Fruit fly (Drosophila melanogaster) whole organism, embryonic: ENCODE measurements around the gene Shal.

ENCODE experiments used
- Aef1 ChIP-seq: fragments of 200-800 bp; sonication (Bioruptor generic); IDR thresholded peaks from 3 replicates; pipeline ENCODE4 v1.3.6; 2022; ENCODE audit warnings: missing biosample characterization, missing genetic modification characterization
- CG10274 ChIP-seq: fragments of 200-800 bp; sonication (Bioruptor generic); optimal IDR thresholded peaks from 3 replicates; lab custom pipeline; 2017; ENCODE audit warnings: missing biosample characterization, mild to moderate bottlenecking, missing genetic modification characterization
- CG11723 ChIP-seq: fragments of 200-800 bp; sonication (Bioruptor generic); optimal IDR thresholded peaks from 2 replicates; lab custom pipeline; 2017; ENCODE audit warnings: missing biosample characterization, mild to moderate bottlenecking, missing genetic modification characterization
- CG12155 ChIP-seq: fragments of 200-800 bp; sonication (Bioruptor generic); optimal IDR thresholded peaks from 3 replicates; lab custom pipeline; 2016; ENCODE audit warnings: missing biosample characterization, missing genetic modification characterization
- CG12942 ChIP-seq: fragments of 200-800 bp; sonication (Bioruptor generic); optimal IDR thresholded peaks from 3 replicates; lab custom pipeline; 2016; ENCODE audit warnings: missing biosample characterization, missing genetic modification characterization
- CG16815 ChIP-seq: fragments of 200-800 bp; sonication (Bioruptor generic); optimal IDR thresholded peaks from 3 replicates; lab custom pipeline; 2017; ENCODE audit warnings: missing biosample characterization, mild to moderate bottlenecking, missing genetic modification characterization
- CG2116 ChIP-seq: fragments of 200-800 bp; sonication (Bioruptor generic); optimal IDR thresholded peaks from 3 replicates; lab custom pipeline; 2018; ENCODE audit warnings: missing biosample characterization, mild to moderate bottlenecking, missing genetic modification characterization
- CG4328 ChIP-seq: fragments of 200-800 bp; sonication (Bioruptor generic); optimal IDR thresholded peaks from 3 replicates; lab custom pipeline; 2017; ENCODE audit warnings: missing biosample characterization, missing genetic modification reagents, missing genetic modification characterization
- CG7357 ChIP-seq: fragments of 200-800 bp; sonication (Bioruptor generic); IDR thresholded peaks from 3 replicates; pipeline ENCODE4 v1.3.6; 2022; ENCODE audit warnings: missing biosample characterization, missing genetic modification characterization
- CG8290 ChIP-seq, 3 experiments: fragments of 200-800 bp; sonication (Bioruptor generic); optimal IDR thresholded peaks; 2 replicates each; lab custom pipeline; 2016 to 2019; ENCODE audit warnings: missing biosample characterization in 3 of 3, missing genetic modification characterization in 3 of 3, mild to moderate bottlenecking in 2 of 3, moderate library complexity in 1 of 3
- Doc2 ChIP-seq: fragments of 200-800 bp; sonication (Bioruptor generic); IDR thresholded peaks from 2 replicates; pipeline ENCODE4 v1.3.6; 2022; ENCODE audit warnings: missing biosample characterization, missing genetic modification characterization
- GATAe ChIP-seq: fragments of 200-800 bp; sonication (Bioruptor generic); conservative IDR thresholded peaks from 2 replicates; pipeline ENCODE4 v1.3.6; 2022; ENCODE audit warnings: missing biosample characterization, missing genetic modification characterization
- Gug ChIP-seq: fragments of 200-800 bp; sonication (Bioruptor generic); IDR thresholded peaks from 4 replicates; pipeline ENCODE4 v1.3.6; 2022; ENCODE audit warnings: missing biosample characterization, missing genetic modification characterization
- H15 ChIP-seq: fragments of 200-800 bp; sonication (Bioruptor generic); IDR thresholded peaks from 3 replicates; pipeline ENCODE4 v1.3.6; 2022; ENCODE audit warnings: missing biosample characterization, missing genetic modification characterization
- HmgZ ChIP-seq: fragments of 200-800 bp; sonication (Bioruptor generic); optimal IDR thresholded peaks from 2 replicates; lab custom pipeline; 2018; ENCODE audit warnings: missing biosample characterization, mild to moderate bottlenecking, missing genetic modification characterization
- Hr3 ChIP-seq: fragments of 200-800 bp; sonication (Bioruptor generic); optimal IDR thresholded peaks from 3 replicates; lab custom pipeline; 2016; ENCODE audit warnings: missing biosample characterization, missing genetic modification characterization
- Hr39 ChIP-seq: fragments of >200 bp; optimal IDR thresholded peaks from 2 replicates; lab custom pipeline; 2017
- Hr51 ChIP-seq, 2 experiments: fragments of 200-800 bp; sonication (Bioruptor generic); optimal IDR thresholded peaks; 2 replicates in 1 of 2; 3 replicates in 1 of 2; lab custom pipeline; 2016 to 2018; ENCODE audit warnings: missing biosample characterization in 2 of 2, missing genetic modification characterization in 2 of 2, mild to moderate bottlenecking in 1 of 2, moderate library complexity in 1 of 2
- Meics ChIP-seq: fragments of 200-800 bp; sonication (Bioruptor generic); optimal IDR thresholded peaks from 2 replicates; lab custom pipeline; 2017; ENCODE audit warnings: missing biosample characterization, mild to moderate bottlenecking, missing genetic modification characterization
- NfI ChIP-seq: fragments of 200-800 bp; sonication (Bioruptor generic); optimal IDR thresholded peaks from 3 replicates; lab custom pipeline; 2018; ENCODE audit warnings: missing biosample characterization, mild to moderate bottlenecking, missing genetic modification characterization, moderate library complexity
- PHDP ChIP-seq: fragments of 200-800 bp; sonication (Bioruptor generic); optimal IDR thresholded peaks from 3 replicates; lab custom pipeline; 2018; ENCODE audit warnings: missing biosample characterization, mild to moderate bottlenecking, missing genetic modification characterization, moderate library complexity
- Ravus ChIP-seq: fragments of 200-800 bp; sonication (Bioruptor generic); IDR thresholded peaks from 2 replicates; pipeline ENCODE4 v1.3.6; 2022; ENCODE audit warnings: missing biosample characterization, missing genetic modification characterization
- Rfx ChIP-seq: fragments of 200-800 bp; sonication (Bioruptor generic); IDR thresholded peaks from 2 replicates; pipeline ENCODE4 v1.3.6; 2022; ENCODE audit warnings: missing biosample characterization, missing genetic modification characterization
- Side ChIP-seq: fragments of 200-800 bp; sonication (Bioruptor generic); optimal IDR thresholded peaks from 2 replicates; lab custom pipeline; 2016; ENCODE audit warnings: missing biosample characterization, missing genetic modification characterization
- Six4 ChIP-seq: fragments of 200-800 bp; sonication (Bioruptor generic); optimal IDR thresholded peaks from 2 replicates; lab custom pipeline; 2016; ENCODE audit warnings: missing biosample characterization, missing genetic modification characterization
- cad ChIP-seq: fragments of >200 bp; optimal IDR thresholded peaks from 2 replicates; lab custom pipeline; 2017; ENCODE audit warnings: missing biosample characterization, missing genetic modification characterization
- cato ChIP-seq: fragments of 200-800 bp; sonication (Bioruptor generic); optimal IDR thresholded peaks from 2 replicates; lab custom pipeline; 2016; ENCODE audit warnings: missing biosample characterization, missing genetic modification characterization, borderline replicate concordance
- chinmo ChIP-seq: fragments of 200-800 bp; sonication (Bioruptor generic); IDR thresholded peaks from 4 replicates; pipeline ENCODE4 v1.3.6; 2022; ENCODE audit warnings: missing biosample characterization, missing genetic modification characterization; ENCODE audit not compliant: partially characterized antibody
- chm ChIP-seq: fragments of 200-800 bp; sonication (Bioruptor generic); IDR thresholded peaks from 2 replicates; pipeline ENCODE4 v1.3.6; 2022; ENCODE audit warnings: missing biosample characterization, missing genetic modification characterization
- cwo ChIP-seq: fragments of 200-800 bp; sonication (Bioruptor generic); optimal IDR thresholded peaks from 3 replicates; lab custom pipeline; 2017; ENCODE audit warnings: missing biosample characterization, missing genetic modification characterization, mild to moderate bottlenecking, moderate library complexity, missing genetic modification reagents
- dan ChIP-seq: fragments of 200-800 bp; sonication (Bioruptor generic); IDR thresholded peaks from 2 replicates; pipeline ENCODE4 v1.3.6; 2022; ENCODE audit warnings: missing biosample characterization, missing genetic modification characterization
- dmrt99B ChIP-seq: fragments of 200-800 bp; sonication (Bioruptor generic); optimal IDR thresholded peaks from 2 replicates; lab custom pipeline; 2018; ENCODE audit warnings: missing biosample characterization, mild to moderate bottlenecking, missing genetic modification characterization, moderate library complexity
- fd102C ChIP-seq: fragments of 200-800 bp; sonication (Bioruptor generic); optimal IDR thresholded peaks from 2 replicates; lab custom pipeline; 2018; ENCODE audit warnings: missing biosample characterization, mild to moderate bottlenecking, missing genetic modification characterization, moderate library complexity
- gfzf ChIP-seq: fragments of 200-800 bp; sonication (Bioruptor generic); optimal IDR thresholded peaks from 2 replicates; lab custom pipeline; 2016; ENCODE audit warnings: missing biosample characterization, mild to moderate bottlenecking, missing genetic modification characterization, moderate library complexity
- ham ChIP-seq: fragments of 200-800 bp; sonication (Bioruptor generic); IDR thresholded peaks from 2 replicates; pipeline ENCODE4 v1.3.6; 2022; ENCODE audit warnings: missing biosample characterization, missing genetic modification characterization
- jing ChIP-seq: fragments of 200-800 bp; sonication (Bioruptor generic); optimal IDR thresholded peaks from 2 replicates; lab custom pipeline; 2018; ENCODE audit warnings: missing biosample characterization, mild to moderate bottlenecking, missing genetic modification characterization
- knrl ChIP-seq: fragments of 200-800 bp; sonication (Bioruptor generic); IDR thresholded peaks from 3 replicates; pipeline ENCODE4 v1.3.6; 2022; ENCODE audit warnings: missing biosample characterization, missing genetic modification characterization; ENCODE audit not compliant: partially characterized antibody
- nmo ChIP-seq: fragments of 200-800 bp; sonication (Bioruptor generic); optimal IDR thresholded peaks from 2 replicates; lab custom pipeline; 2018; ENCODE audit warnings: missing biosample characterization, mild to moderate bottlenecking, missing genetic modification characterization, moderate library complexity
- org-1 ChIP-seq: fragments of 200-800 bp; sonication (Bioruptor generic); optimal IDR thresholded peaks from 2 replicates; lab custom pipeline; 2017; ENCODE audit warnings: missing biosample characterization, missing genetic modification characterization
- psq ChIP-seq: fragments of 200-800 bp; sonication (Bioruptor generic); optimal IDR thresholded peaks from 2 replicates; lab custom pipeline; 2017; ENCODE audit warnings: missing biosample characterization, missing genetic modification characterization
- run ChIP-seq: fragments of 200-800 bp; sonication (Bioruptor generic); optimal IDR thresholded peaks from 3 replicates; lab custom pipeline; 2018; ENCODE audit warnings: missing biosample characterization, mild to moderate bottlenecking, missing genetic modification characterization
- sc ChIP-seq, 3 experiments: fragments of >200 bp in 2 of 3; fragments of 200-800 bp in 1 of 3; sonication (Bioruptor generic) in 1 of 3; optimal IDR thresholded peaks; 2 replicates in 2 of 3; 3 replicates in 1 of 3; lab custom pipeline; 2017; ENCODE audit warnings: mild to moderate bottlenecking in 1 of 3, missing biosample characterization in 1 of 3, missing genetic modification characterization in 1 of 3, missing genetic modification reagents in 1 of 3
- sna ChIP-seq: fragments of 200-800 bp; sonication (Bioruptor generic); IDR thresholded peaks from 2 replicates; pipeline ENCODE4 v1.3.6; 2022; ENCODE audit warnings: missing biosample characterization, missing genetic modification characterization; ENCODE audit not compliant: partially characterized antibody
- so ChIP-seq: fragments of 200-800 bp; sonication (Bioruptor generic); IDR thresholded peaks from 3 replicates; pipeline ENCODE4 v1.3.6; 2022; ENCODE audit warnings: missing biosample characterization, missing genetic modification characterization
- sob ChIP-seq: fragments of 200-800 bp; sonication (Bioruptor generic); IDR thresholded peaks from 2 replicates; pipeline ENCODE4 v1.3.6; 2022; ENCODE audit warnings: missing biosample characterization, missing genetic modification characterization
- tll ChIP-seq, 2 experiments: fragments of 200-800 bp in 1 of 2; fragments of >200 bp in 1 of 2; sonication (Bioruptor generic) in 1 of 2; optimal IDR thresholded peaks; 2 replicates each; lab custom pipeline; 2017 to 2019; ENCODE audit warnings: missing biosample characterization in 2 of 2, missing genetic modification characterization in 2 of 2, mild to moderate bottlenecking in 1 of 2, moderate library complexity in 1 of 2
- trem ChIP-seq: fragments of 200-800 bp; optimal IDR thresholded peaks from 3 replicates; lab custom pipeline; 2019; ENCODE audit warnings: missing biosample characterization, mild to moderate bottlenecking, missing genetic modification characterization, moderate library complexity
- zen2 ChIP-seq: fragments of 200-800 bp; sonication (Bioruptor generic); IDR thresholded peaks from 3 replicates; pipeline ENCODE4 v1.3.6; 2022; ENCODE audit warnings: missing biosample characterization, missing genetic modification characterization; ENCODE audit not compliant: partially characterized antibody

Shal gene

DNA sequence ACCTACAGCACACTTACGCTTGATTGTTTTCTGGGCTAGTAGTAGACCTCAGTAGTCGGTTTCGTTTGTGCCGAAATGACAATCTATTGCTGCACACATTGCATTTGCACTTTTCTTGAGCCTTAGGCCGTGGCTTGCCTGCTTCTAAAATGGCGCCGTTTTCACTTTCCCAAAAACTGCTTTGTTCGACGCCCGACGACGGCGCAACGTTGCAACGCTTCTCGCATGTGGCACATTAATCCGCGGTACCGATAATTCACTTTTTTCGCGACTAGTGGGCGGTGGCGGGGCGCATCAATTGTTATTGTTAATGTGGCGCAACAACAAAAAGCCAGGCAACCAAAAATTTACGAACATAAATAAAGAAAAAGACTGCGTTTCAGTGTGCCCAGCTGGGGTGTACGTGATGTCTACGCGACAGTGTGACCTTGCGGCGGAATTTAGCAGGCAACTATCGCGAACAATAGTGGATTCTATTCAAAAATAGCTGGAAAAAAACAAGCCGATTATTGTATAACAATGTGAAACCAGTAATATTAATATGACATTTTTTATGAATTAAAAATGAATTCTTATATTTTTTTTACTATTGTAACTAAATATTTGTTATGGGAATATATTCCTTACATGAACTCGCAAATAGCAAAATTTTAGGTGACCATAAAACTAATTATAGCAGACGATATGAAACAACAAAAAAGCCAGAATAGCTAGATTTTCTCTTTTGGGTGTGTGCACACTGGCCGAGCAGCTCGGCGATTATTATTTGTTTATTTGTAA lies 14.2 kb upstream of the Shal start, which contains the start of the genes ash1 and Taf6 (continued):
- no peak for TF ChIP-seq CG7357 (GFP tag; lab: Robert Waterston, UW)
- TF ChIP-seq PHDP (tag; lab: Kevin White, UChicago), result no peak
- no peak for TF ChIP-seq cad (GFP tag; lab: Kevin White, UChicago)
- no peak for TF ChIP-seq Aef1 (GFP tag; lab: Robert Waterston, UW)
- no peak for TF ChIP-seq CG16815
- TF ChIP-seq tll (GFP tag; optimal IDR thresholded peaks at IDR 0.05; lab: Kevin White, UChicago), result peak in 1 of 2 experiments; percentile 28
- no peak for TF ChIP-seq cato
- no peak for TF ChIP-seq GATAe
- no peak for TF ChIP-seq run (tag; lab: Kevin White, UChicago)
- no peak for TF ChIP-seq ham (GFP tag; lab: Robert Waterston, UW)
- TF ChIP-seq knrl, result peak; percentile 84
- no peak for TF ChIP-seq Doc2
- no peak for TF ChIP-seq CG8290 (GFP tag; optimal IDR thresholded peaks at IDR 0.05; lab: Kevin White, UChicago)
- TF ChIP-seq CG8290 (tag; optimal IDR thresholded peaks at IDR 0.05; lab: Kevin White, UChicago), result no peak
- no peak for TF ChIP-seq Ravus (GFP tag; lab: Robert Waterston, UW)
- 0 out of 4 replicates have a peak, but pooled peaks have one; percentile 11 for TF ChIP-seq chinmo (GFP tag; lab: Robert Waterston, UW)
- TF ChIP-seq dmrt99B (tag; lab: Kevin White, UChicago), result no peak
- TF ChIP-seq Hr3 (GFP tag; lab: Kevin White, UChicago), result no peak
- no peak for TF ChIP-seq sob
- no peak for TF ChIP-seq Meics (GFP tag; lab: Kevin White, UChicago)
- no peak for TF ChIP-seq HmgZ
- TF ChIP-seq sna (GFP tag; lab: Robert Waterston, UW), result no peak; the same call in 1 of the 2 replicates
- TF ChIP-seq dan (GFP tag; lab: Robert Waterston, UW), result no peak
- no peak for TF ChIP-seq Hr51 (GFP tag; optimal IDR thresholded peaks at IDR 0.05; lab: Kevin White, UChicago)
- no peak for TF ChIP-seq H15
- TF ChIP-seq Six4 (GFP tag; lab: Kevin White, UChicago), result no peak
- TF ChIP-seq gfzf, result peak; percentile 80
- no peak for TF ChIP-seq fd102C (GFP tag; lab: Kevin White, UChicago)
- TF ChIP-seq Rfx (GFP tag; lab: Robert Waterston, UW), result peak; percentile 35; the same call in 1 of the 2 replicates
- TF ChIP-seq sc (optimal IDR thresholded peaks at IDR 0.05; lab: Kevin White, UChicago), result no peak
- TF ChIP-seq sc (GFP tag; optimal IDR thresholded peaks at IDR 0.05; lab: Kevin White, UChicago), result no peak
- peak; percentile 78 for TF ChIP-seq trem
- TF ChIP-seq NfI, result no peak
- no peak for TF ChIP-seq jing (GFP tag; lab: Kevin White, UChicago)
- no peak for TF ChIP-seq CG4328 (GFP tag; lab: Kevin White, UChicago)
- TF ChIP-seq Hr39 (lab: Kevin White, UChicago), result no peak
- TF ChIP-seq psq (GFP tag; lab: Kevin White, UChicago), result no peak
- TF ChIP-seq Gug (GFP tag; lab: Robert Waterston, UW), result no peak
- TF ChIP-seq org-1 (GFP tag; lab: Kevin White, UChicago), result no peak
- no peak for TF ChIP-seq CG10274 (GFP tag; lab: Kevin White, UChicago)
- no peak for TF ChIP-seq CG12155 (GFP tag; lab: Kevin White, UChicago)
- peak; percentile 85 for TF ChIP-seq nmo (GFP tag; lab: Kevin White, UChicago)
- no peak for TF ChIP-seq so (GFP tag; lab: Robert Waterston, UW)
- TF ChIP-seq Side, result no peak
- TF ChIP-seq CG12942 (GFP tag; lab: Kevin White, UChicago), result no peak
- TF ChIP-seq chm (GFP tag; lab: Robert Waterston, UW), result no peak
- TF ChIP-seq CG11723 (GFP tag; lab: Kevin White, UChicago), result no peak
- no peak for TF ChIP-seq zen2 (GFP tag; lab: Robert Waterston, UW)
- peak; percentile 44 for TF ChIP-seq CG2116 (GFP tag; lab: Kevin White, UChicago)
- TF ChIP-seq cwo, result no peak
